Fruit fly (Drosophila melanogaster) whole organism, embryonic: ENCODE results near the gene CG1622.

ENCODE experiments used
- Aef1 ChIP-seq: fragments of 200-800 bp; sonication (Bioruptor generic); IDR thresholded peaks from 3 replicates; pipeline ENCODE4 v1.3.6; 2022; ENCODE audit warnings: missing biosample characterization, missing genetic modification characterization
- CG10321 ChIP-seq: fragments of 200-800 bp; sonication (Bioruptor generic); IDR thresholded peaks from 2 replicates; pipeline ENCODE4 v1.3.6; 2022; ENCODE audit warnings: missing biosample characterization, missing genetic modification characterization
- CG10654 ChIP-seq: fragments of 200-800 bp; sonication (Bioruptor generic); optimal IDR thresholded peaks from 2 replicates; lab custom pipeline; 2016; ENCODE audit warnings: missing biosample characterization, missing genetic modification characterization
- CG11247 ChIP-seq: fragments of 200-800 bp; sonication (Bioruptor generic); IDR thresholded peaks from 2 replicates; pipeline ENCODE4 v1.3.6; 2022; ENCODE audit warnings: missing biosample characterization, missing genetic modification characterization
- CG12659 ChIP-seq: fragments of 200-800 bp; sonication (Bioruptor generic); optimal IDR thresholded peaks from 3 replicates; lab custom pipeline; 2017; ENCODE audit warnings: mild to moderate bottlenecking, missing biosample characterization, missing genetic modification reagents, missing genetic modification characterization
- CG13424 ChIP-seq: fragments of 200-800 bp; sonication (Bioruptor generic); optimal IDR thresholded peaks from 2 replicates; lab custom pipeline; 2019; ENCODE audit warnings: missing biosample characterization, mild to moderate bottlenecking, missing genetic modification characterization, moderate library complexity
- CG15479 ChIP-seq: fragments of 200-800 bp; sonication (Bioruptor generic); optimal IDR thresholded peaks from 3 replicates; lab custom pipeline; 2019; ENCODE audit warnings: missing biosample characterization, mild to moderate bottlenecking, missing genetic modification characterization, moderate library complexity
- CG16779 ChIP-seq: fragments of 200-800 bp; sonication (Bioruptor generic); IDR thresholded peaks from 2 replicates; pipeline ENCODE4 v1.3.6; 2022; ENCODE audit warnings: missing biosample characterization, missing genetic modification characterization
- CG17361 ChIP-seq: fragments of 200-800 bp; sonication (Bioruptor generic); IDR thresholded peaks from 3 replicates; pipeline ENCODE4 v1.3.6; 2022; ENCODE audit warnings: missing biosample characterization, missing genetic modification characterization
- CG17829 ChIP-seq: fragments of 200-800 bp; optimal IDR thresholded peaks from 2 replicates; lab custom pipeline; 2019; ENCODE audit warnings: missing biosample characterization, mild to moderate bottlenecking, missing genetic modification characterization, moderate library complexity
- CG2875 ChIP-seq: fragments of 200-800 bp; sonication (Bioruptor generic); optimal IDR thresholded peaks from 2 replicates; lab custom pipeline; 2017; ENCODE audit warnings: missing biosample characterization, mild to moderate bottlenecking, missing genetic modification characterization, missing genetic modification reagents
- CG3407 ChIP-seq: fragments of 200-800 bp; sonication (Bioruptor generic); optimal IDR thresholded peaks from 2 replicates; lab custom pipeline; 2018; ENCODE audit warnings: missing biosample characterization, mild to moderate bottlenecking, missing genetic modification characterization
- CG42726 ChIP-seq: fragments of 200-800 bp; sonication (Bioruptor generic); IDR thresholded peaks from 2 replicates; pipeline ENCODE4 v1.3.6; 2022; ENCODE audit warnings: missing biosample characterization, missing genetic modification characterization; ENCODE audit not compliant: partially characterized antibody
- CG4730 ChIP-seq: fragments of 200-800 bp; sonication (Bioruptor generic); IDR thresholded peaks from 2 replicates; pipeline ENCODE4 v1.3.6; 2022; ENCODE audit warnings: missing biosample characterization, missing genetic modification characterization
- CG5180 ChIP-seq: fragments of 200-800 bp; sonication (Bioruptor generic); optimal IDR thresholded peaks from 3 replicates; lab custom pipeline; 2017; ENCODE audit warnings: missing biosample characterization, missing genetic modification characterization, mild to moderate bottlenecking, moderate library complexity, missing genetic modification reagents
- CG6175 ChIP-seq: fragments of 200-800 bp; sonication (Bioruptor generic); IDR thresholded peaks from 3 replicates; pipeline ENCODE4 v1.3.6; 2022; ENCODE audit warnings: missing biosample characterization, missing genetic modification characterization
- CG7271 ChIP-seq: fragments of 200-800 bp; sonication (Bioruptor generic); optimal IDR thresholded peaks from 2 replicates; lab custom pipeline; 2018; ENCODE audit warnings: missing biosample characterization, mild to moderate bottlenecking, missing genetic modification characterization, moderate library complexity
- CG7372 ChIP-seq: fragments of 200-800 bp; sonication (Bioruptor generic); IDR thresholded peaks from 2 replicates; pipeline ENCODE4 v1.3.6; 2022; ENCODE audit warnings: missing biosample characterization, missing genetic modification characterization
- CG9817 ChIP-seq: fragments of 200-800 bp; sonication (Bioruptor generic); optimal IDR thresholded peaks from 2 replicates; lab custom pipeline; 2018; ENCODE audit warnings: missing biosample characterization, mild to moderate bottlenecking, missing genetic modification characterization, moderate library complexity
- CG9876 ChIP-seq: fragments of 200-800 bp; sonication (Bioruptor generic); optimal IDR thresholded peaks from 2 replicates; lab custom pipeline; 2016; ENCODE audit warnings: missing biosample characterization, missing genetic modification characterization
- CTCF ChIP-seq: fragments of 200-800 bp; sonication (Bioruptor generic); optimal IDR thresholded peaks from 2 replicates; lab custom pipeline; 2017; ENCODE audit warnings: missing biosample characterization, mild to moderate bottlenecking, missing genetic modification characterization, moderate library complexity
- Dref ChIP-seq: fragments of 200-800 bp; sonication (Bioruptor generic); IDR thresholded peaks from 2 replicates; pipeline ENCODE4 v1.3.6; 2022; ENCODE audit warnings: missing biosample characterization, missing genetic modification characterization
- E2f1 ChIP-seq: fragments of 200-800 bp; sonication (Bioruptor generic); IDR thresholded peaks from 2 replicates; pipeline ENCODE4 v1.3.6; 2022; ENCODE audit warnings: missing biosample characterization, missing genetic modification characterization
- Hr3 ChIP-seq: fragments of 200-800 bp; sonication (Bioruptor generic); optimal IDR thresholded peaks from 3 replicates; lab custom pipeline; 2016; ENCODE audit warnings: missing biosample characterization, missing genetic modification characterization
- Hr78 ChIP-seq, 2 experiments: fragments of 200-800 bp in 1 of 2; fragments of >200 bp in 1 of 2; sonication (Bioruptor generic) in 1 of 2; optimal IDR thresholded peaks; 2 replicates each; lab custom pipeline; 2017 to 2019; ENCODE audit warnings: missing biosample characterization in 2 of 2, missing genetic modification characterization in 2 of 2, mild to moderate bottlenecking in 1 of 2, moderate library complexity in 1 of 2
- Kr ChIP-seq: fragments of 200-800 bp; sonication (Bioruptor generic); optimal IDR thresholded peaks from 2 replicates; lab custom pipeline; 2017; ENCODE audit warnings: missing biosample characterization, mild to moderate bottlenecking, missing genetic modification characterization
- Lpt ChIP-seq: fragments of >200 bp; optimal IDR thresholded peaks from 2 replicates; lab custom pipeline; 2018; ENCODE audit warnings: missing biosample characterization, missing genetic modification characterization
- MTF-1 ChIP-seq: fragments of 200-800 bp; sonication (Bioruptor generic); optimal IDR thresholded peaks from 2 replicates; lab custom pipeline; 2018; ENCODE audit warnings: missing biosample characterization, mild to moderate bottlenecking, missing genetic modification characterization, borderline replicate concordance
- NFAT ChIP-seq: fragments of 200-800 bp; sonication (Bioruptor generic); IDR thresholded peaks from 2 replicates; pipeline ENCODE4 v1.3.6; 2022; ENCODE audit warnings: missing biosample characterization, missing genetic modification characterization
- Nf-YB ChIP-seq: fragments of 200-800 bp; sonication (Bioruptor generic); optimal IDR thresholded peaks from 3 replicates; lab custom pipeline; 2019; ENCODE audit warnings: missing biosample characterization, mild to moderate bottlenecking, missing genetic modification characterization, moderate library complexity
- PHDP ChIP-seq: fragments of 200-800 bp; sonication (Bioruptor generic); optimal IDR thresholded peaks from 3 replicates; lab custom pipeline; 2018; ENCODE audit warnings: missing biosample characterization, mild to moderate bottlenecking, missing genetic modification characterization, moderate library complexity
- ash1 ChIP-seq: fragments of 200-800 bp; sonication (Bioruptor generic); optimal IDR thresholded peaks from 2 replicates; lab custom pipeline; 2018; ENCODE audit warnings: missing biosample characterization, mild to moderate bottlenecking, missing genetic modification characterization
- caup ChIP-seq: fragments of 200-800 bp; sonication (Bioruptor generic); optimal IDR thresholded peaks from 3 replicates; lab custom pipeline; 2017; ENCODE audit warnings: missing biosample characterization, mild to moderate bottlenecking, missing genetic modification characterization, moderate library complexity; ENCODE audit not compliant: severe bottlenecking
- cg ChIP-seq: fragments of 200-800 bp; sonication (Bioruptor generic); optimal IDR thresholded peaks from 3 replicates; lab custom pipeline; 2019; ENCODE audit warnings: missing biosample characterization, mild to moderate bottlenecking, missing genetic modification characterization, moderate library complexity
- chm ChIP-seq: fragments of 200-800 bp; sonication (Bioruptor generic); IDR thresholded peaks from 2 replicates; pipeline ENCODE4 v1.3.6; 2022; ENCODE audit warnings: missing biosample characterization, missing genetic modification characterization
- chn ChIP-seq: fragments of 200-800 bp; sonication (Bioruptor generic); optimal IDR thresholded peaks from 2 replicates; lab custom pipeline; 2016; ENCODE audit warnings: missing biosample characterization, missing genetic modification characterization
- croc ChIP-seq: fragments of 200-800 bp; sonication (Bioruptor generic); conservative IDR thresholded peaks from 3 replicates; pipeline ENCODE4 v1.3.6; 2022; ENCODE audit warnings: missing biosample characterization, missing genetic modification characterization
- crol ChIP-seq: fragments of 200-800 bp; sonication (Bioruptor generic); IDR thresholded peaks from 2 replicates; pipeline ENCODE4 v1.3.6; 2022; ENCODE audit warnings: missing biosample characterization, missing genetic modification characterization
- dati ChIP-seq: fragments of 200-800 bp; sonication (Bioruptor generic); IDR thresholded peaks from 2 replicates; pipeline ENCODE4 v1.3.6; 2022; ENCODE audit warnings: missing biosample characterization, missing genetic modification characterization
- dmrt11E ChIP-seq: fragments of 200-800 bp; sonication (Bioruptor generic); optimal IDR thresholded peaks from 3 replicates; lab custom pipeline; 2018; ENCODE audit warnings: missing biosample characterization, mild to moderate bottlenecking, missing genetic modification characterization, moderate library complexity
- en ChIP-seq: fragments of 200-800 bp; sonication (Bioruptor generic); optimal IDR thresholded peaks from 2 replicates; lab custom pipeline; 2016; ENCODE audit warnings: missing biosample characterization, missing genetic modification characterization
- fd96Cb ChIP-seq: fragments of 200-800 bp; sonication (Bioruptor generic); optimal IDR thresholded peaks from 2 replicates; lab custom pipeline; 2018; ENCODE audit warnings: missing biosample characterization, mild to moderate bottlenecking, missing genetic modification characterization, moderate library complexity
- ftz-f1 ChIP-seq: fragments of 200-800 bp; sonication (Bioruptor generic); optimal IDR thresholded peaks from 2 replicates; lab custom pipeline; 2016; ENCODE audit warnings: missing biosample characterization, missing genetic modification characterization
- gcm2 ChIP-seq: fragments of 200-800 bp; sonication (Bioruptor generic); optimal IDR thresholded peaks from 2 replicates; lab custom pipeline; 2016; ENCODE audit warnings: missing biosample characterization, missing genetic modification characterization
- inv ChIP-seq: fragments of 200-800 bp; sonication (Bioruptor generic); IDR thresholded peaks from 2 replicates; pipeline ENCODE4 v1.3.6; 2022; ENCODE audit warnings: missing biosample characterization, missing genetic modification characterization; ENCODE audit not compliant: partially characterized antibody
- jigr1 ChIP-seq: fragments of 200-800 bp; sonication (Bioruptor generic); IDR thresholded peaks from 3 replicates; pipeline ENCODE4 v1.3.6; 2022; ENCODE audit warnings: missing biosample characterization, missing genetic modification characterization
- pita ChIP-seq: fragments of 200-800 bp; sonication (Bioruptor generic); optimal IDR thresholded peaks from 2 replicates; lab custom pipeline; 2017; ENCODE audit warnings: missing biosample characterization, mild to moderate bottlenecking, missing genetic modification characterization
- prd ChIP-seq, 3 experiments: fragments of >200 bp in 2 of 3; fragments of 200-800 bp in 1 of 3; sonication (Bioruptor generic) in 1 of 3; optimal IDR thresholded peaks in 2 of 3; IDR thresholded peaks in 1 of 3; 2 replicates in 2 of 3; 3 replicates in 1 of 3; pipeline versions ENCODE4 v1.3.6 to Lab custom; 2017 to 2022; ENCODE audit warnings: missing biosample characterization in 1 of 3, missing genetic modification characterization in 1 of 3
- sisA ChIP-seq: fragments of 200-800 bp; sonication (Bioruptor generic); IDR thresholded peaks from 2 replicates; pipeline ENCODE4 v1.3.6; 2022; ENCODE audit warnings: missing biosample characterization, missing genetic modification characterization
- slou ChIP-seq: fragments of 200-800 bp; sonication (Bioruptor generic); optimal IDR thresholded peaks from 3 replicates; lab custom pipeline; 2016; ENCODE audit warnings: missing biosample characterization, missing genetic modification characterization
- vfl ChIP-seq: fragments of 200-800 bp; sonication (Bioruptor generic); optimal IDR thresholded peaks from 2 replicates; lab custom pipeline; 2016; ENCODE audit warnings: missing biosample characterization, missing genetic modification characterization

Gene CG1622

DNA sequence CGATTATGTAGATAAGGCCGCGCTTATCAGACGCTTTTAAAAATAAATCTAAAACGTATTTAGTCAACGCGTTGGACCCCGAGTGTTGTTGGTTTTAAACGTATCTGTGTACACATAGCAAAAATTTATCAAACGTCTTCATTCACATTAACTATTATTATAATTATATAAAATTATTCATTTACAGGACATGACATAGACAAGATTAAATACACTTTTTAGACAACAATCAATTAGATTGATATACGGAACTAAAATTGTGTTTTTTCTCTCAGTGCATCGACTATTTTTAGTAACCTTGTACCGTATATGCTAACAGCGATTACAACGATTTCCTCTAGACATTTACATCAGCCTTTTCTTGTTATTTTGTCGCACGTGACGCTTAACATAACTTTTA, 20.2 kb upstream of the CG1622 start (continued):
- TF ChIP-seq CG7271 (tag; lab: Kevin White, UChicago) (peak; percentile 15), gcm2 (GFP tag; lab: Kevin White, UChicago) (no peak), Dref (GFP tag; lab: Robert Waterston, UW) (no peak), fd96Cb (tag; lab: Kevin White, UChicago) (peak; percentile 27), caup (GFP tag; lab: Kevin White, UChicago) (peak; percentile 81), Aef1 (GFP tag; lab: Robert Waterston, UW) (peak; percentile 77), NFAT (GFP tag; lab: Robert Waterston, UW) (peak; percentile 60; the same call in 1 of the 2 replicates), MTF-1 (GFP tag; lab: Kevin White, UChicago) (peak; percentile 49), CG4730 (GFP tag; lab: Robert Waterston, UW) (0 out of 2 replicates have a peak, but pooled peaks have one; percentile 49), CTCF (no peak), CG17361 (GFP tag; lab: Robert Waterston, UW) (peak; percentile 76), sisA (GFP tag; lab: Robert Waterston, UW) (peak; percentile 52), PHDP (peak; percentile 78), ftz-f1 (GFP tag; lab: Kevin White, UChicago) (no peak), dmrt11E (tag; lab: Kevin White, UChicago) (peak; percentile 40), CG9876 (GFP tag; lab: Kevin White, UChicago) (no peak), dati (GFP tag; lab: Robert Waterston, UW) (no peak), CG5180 (GFP tag; lab: Kevin White, UChicago) (peak; percentile 47), CG11247 (GFP tag; lab: Robert Waterston, UW) (peak; percentile 80), croc (GFP tag; lab: Robert Waterston, UW) (no peak), CG12659 (peak; percentile 77), ash1 (GFP tag; lab: Kevin White, UChicago) (no peak), pita (GFP tag; lab: Kevin White, UChicago) (no peak), prd (optimal IDR thresholded peaks at IDR 0.05; lab: Kevin White, UChicago) (no peak), prd (GFP tag; IDR thresholded peaks at IDR 0.05; lab: Robert Waterston, UW) (peak; percentile 79), Hr78 (GFP tag; optimal IDR thresholded peaks at IDR 0.05; lab: Kevin White, UChicago) (no peak), CG2875 (GFP tag; lab: Kevin White, UChicago) (peak; percentile 10), CG15479 (GFP tag; lab: Kevin White, UChicago) (no peak), inv (GFP tag; lab: Robert Waterston, UW) (no peak), CG9817 (tag; lab: Kevin White, UChicago) (peak; percentile 78), chn (GFP tag; lab: Kevin White, UChicago) (no peak), chm (GFP tag; lab: Robert Waterston, UW) (peak; percentile 59; the same call in 1 of the 2 replicates), CG42726 (GFP tag; lab: Robert Waterston, UW) (no peak), CG7372 (GFP tag; lab: Robert Waterston, UW) (peak; percentile 54; the same call in 1 of the 2 replicates), CG16779 (GFP tag; lab: Robert Waterston, UW) (no peak), CG3407 (GFP tag; lab: Kevin White, UChicago) (no peak), Lpt (GFP tag; lab: Kevin White, UChicago) (no peak), CG17829 (peak; percentile 77), Kr (GFP tag; lab: Kevin White, UChicago) (no peak), slou (GFP tag; lab: Kevin White, UChicago) (peak; percentile 1), CG10321 (GFP tag; lab: Robert Waterston, UW) (peak; percentile 64), cg (GFP tag; lab: Kevin White, UChicago) (no peak), Hr3 (GFP tag; lab: Kevin White, UChicago) (peak; percentile 55), Nf-YB (GFP tag; lab: Kevin White, UChicago) (peak; percentile 57), vfl (GFP tag; lab: Kevin White, UChicago) (no peak), CG10654 (GFP tag; lab: Kevin White, UChicago) (peak; percentile 51), crol (GFP tag; lab: Robert Waterston, UW) (no peak), E2f1 (GFP tag; lab: Robert Waterston, UW) (peak; percentile 78), jigr1 (GFP tag; lab: Robert Waterston, UW) (no peak), CG13424 (tag; lab: Kevin White, UChicago) (peak; percentile 74), en (GFP tag; lab: Kevin White, UChicago) (no peak), CG6175 (no peak)
